Worm (Caenorhabditis elegans) whole organism, mixed stage, embryonic: ENCODE results near the gene har-1.

Experiments
- M03D4.4 ChIP-seq: sonication (generic microtip); optimal IDR thresholded peaks from 2 replicates; lab custom pipeline; 2017; ENCODE audit warnings: mild to moderate bottlenecking, missing genetic modification characterization, missing compliant biosample characterization
- bed-3 ChIP-seq: fragments of 200-800 bp; sonication (Bioruptor generic); optimal IDR thresholded peaks from 3 replicates; lab custom pipeline; 2018; ENCODE audit warnings: mild to moderate bottlenecking, missing genetic modification characterization, moderate library complexity, missing compliant biosample characterization
- blmp-1 ChIP-seq: fragments of 150-350 bp; optimal IDR thresholded peaks from 2 replicates; lab custom pipeline; 2014; ENCODE audit warnings: missing biosample characterization, missing genetic modification characterization
- ceh-39 ChIP-seq: fragments of 150-350 bp; optimal IDR thresholded peaks from 2 replicates; lab custom pipeline; 2014; ENCODE audit warnings: missing biosample characterization, missing genetic modification characterization
- ceh-43 ChIP-seq: fragments of 200-800 bp; sonication (Bioruptor generic); optimal IDR thresholded peaks from 2 replicates; lab custom pipeline; 2018; ENCODE audit warnings: mild to moderate bottlenecking, missing genetic modification characterization, moderate library complexity, missing compliant biosample characterization
- ceh-83 ChIP-seq: fragments of 200-800 bp; sonication (Bioruptor generic); optimal IDR thresholded peaks from 2 replicates; lab custom pipeline; 2018; ENCODE audit warnings: mild to moderate bottlenecking, missing genetic modification characterization, missing compliant biosample characterization
- ces-1 ChIP-seq: fragments of 150-350 bp; optimal IDR thresholded peaks from 2 replicates; lab custom pipeline; 2014; ENCODE audit warnings: missing biosample characterization, missing genetic modification reagents, missing genetic modification characterization
- cnd-1 ChIP-seq: fragments of 200-800 bp; sonication (Bioruptor generic); optimal IDR thresholded peaks from 2 replicates; lab custom pipeline; 2018; ENCODE audit warnings: mild to moderate bottlenecking, missing genetic modification characterization, missing compliant biosample characterization
- drap-1 ChIP-seq: fragments of 200-800 bp; sonication (Bioruptor generic); optimal IDR thresholded peaks from 3 replicates; lab custom pipeline; 2018; ENCODE audit warnings: mild to moderate bottlenecking, missing genetic modification characterization, missing compliant biosample characterization
- elt-1 ChIP-seq: sonication (generic microtip); optimal IDR thresholded peaks from 2 replicates; lab custom pipeline; 2017; ENCODE audit warnings: missing genetic modification characterization, mild to moderate bottlenecking, missing compliant biosample characterization, antibody characterized with exemption, moderate library complexity, borderline replicate concordance; ENCODE audit not compliant: insufficient read depth
- elt-3 ChIP-seq: fragments of 150-350 bp; optimal IDR thresholded peaks from 2 replicates; lab custom pipeline; 2014; ENCODE audit warnings: missing biosample characterization, missing genetic modification characterization
- flh-1 ChIP-seq: fragments of 200-800 bp; sonication (Bioruptor generic); optimal IDR thresholded peaks from 2 replicates; lab custom pipeline; 2018; ENCODE audit warnings: mild to moderate bottlenecking, missing genetic modification characterization, moderate library complexity, missing compliant biosample characterization
- ham-2 ChIP-seq: fragments of 200-800 bp; sonication (Bioruptor generic); optimal IDR thresholded peaks from 2 replicates; lab custom pipeline; 2018; ENCODE audit warnings: mild to moderate bottlenecking, missing genetic modification characterization, missing compliant biosample characterization
- hlh-1 ChIP-seq: fragments of 150-350 bp; optimal IDR thresholded peaks from 2 replicates; lab custom pipeline; 2014; ENCODE audit warnings: missing biosample characterization, missing genetic modification reagents, missing genetic modification characterization
- lin-13 ChIP-seq: fragments of 150-350 bp; optimal IDR thresholded peaks from 2 replicates; lab custom pipeline; 2014; ENCODE audit warnings: missing biosample characterization, missing genetic modification characterization
- lin-32 ChIP-seq: fragments of 200-800 bp; sonication (Bioruptor generic); optimal IDR thresholded peaks from 2 replicates; lab custom pipeline; 2018; ENCODE audit warnings: mild to moderate bottlenecking, missing genetic modification characterization, missing compliant biosample characterization
- lsy-2 ChIP-seq: fragments of 150-350 bp; optimal IDR thresholded peaks from 2 replicates; lab custom pipeline; 2014; ENCODE audit warnings: missing biosample characterization, missing genetic modification characterization
- nhr-12 ChIP-seq: fragments of 150-350 bp; optimal IDR thresholded peaks from 2 replicates; lab custom pipeline; 2014; ENCODE audit warnings: missing biosample characterization, missing genetic modification characterization
- nhr-2 ChIP-seq: fragments of 150-350 bp; optimal IDR thresholded peaks from 2 replicates; lab custom pipeline; 2014; ENCODE audit warnings: missing biosample characterization, missing genetic modification characterization
- nhr-237 ChIP-seq: fragments of 150-350 bp; optimal IDR thresholded peaks from 2 replicates; lab custom pipeline; 2014; ENCODE audit warnings: missing biosample characterization, missing genetic modification characterization
- nhr-28 ChIP-seq: fragments of 150-350 bp; optimal IDR thresholded peaks from 2 replicates; lab custom pipeline; 2014; ENCODE audit warnings: missing biosample characterization, missing genetic modification characterization
- nhr-76 ChIP-seq: sonication (generic microtip); optimal IDR thresholded peaks from 2 replicates; lab custom pipeline; 2017; ENCODE audit warnings: missing biosample characterization, missing genetic modification characterization
- pha-4 ChIP-seq: fragments of 150-350 bp; optimal IDR thresholded peaks from 2 replicates; lab custom pipeline; 2018; ENCODE audit warnings: missing biosample characterization, missing genetic modification reagents, missing genetic modification characterization
- sem-2 ChIP-seq: fragments of 200-800 bp; sonication (Bioruptor generic); optimal IDR thresholded peaks from 2 replicates; lab custom pipeline; 2018; ENCODE audit warnings: mild to moderate bottlenecking, missing genetic modification characterization, missing compliant biosample characterization
- tbx-8 ChIP-seq: fragments of 200-800 bp; sonication (Bioruptor generic); optimal IDR thresholded peaks from 2 replicates; lab custom pipeline; 2018; ENCODE audit warnings: mild to moderate bottlenecking, missing genetic modification characterization, moderate library complexity, missing compliant biosample characterization
- unc-120 ChIP-seq: sonication (generic microtip); optimal IDR thresholded peaks from 2 replicates; lab custom pipeline; 2017; ENCODE audit warnings: missing genetic modification characterization, missing compliant biosample characterization; ENCODE audit not compliant: poor library complexity, severe bottlenecking
- unc-62 ChIP-seq: fragments of 150-350 bp; optimal IDR thresholded peaks from 2 replicates; lab custom pipeline; 2014; ENCODE audit warnings: missing biosample characterization, missing genetic modification reagents, missing genetic modification characterization
- zip-8 ChIP-seq: fragments of 150-350 bp; optimal IDR thresholded peaks from 2 replicates; lab custom pipeline; 2014; ENCODE audit warnings: missing biosample characterization, missing genetic modification characterization
- ztf-11 ChIP-seq: fragments of 150-350 bp; optimal IDR thresholded peaks from 2 replicates; lab custom pipeline; 2014; ENCODE audit warnings: missing biosample characterization, missing genetic modification characterization

Gene har-1

ce11 chrIII:4186751-4187309 is 35.0 kb downstream of the har-1 start, which contains the start of gene lars-1:
TSS of gene lars-1 (minus strand) at chrIII:4186801.
- TF ChIP-seq cnd-1 (tag; lab: Kevin White, UChicago) (no peak), pha-4 (tag; lab: Kevin White, UChicago) (no peak), blmp-1 (tag; lab: Kevin White, UChicago) (no peak), unc-62 (GFP tag; lab: Kevin White, UChicago) (no peak), ztf-11 (tag; lab: Kevin White, UChicago) (no peak), nhr-28 (no peak), nhr-76 (tag; lab: Kevin White, UChicago) (no peak), ces-1 (GFP tag; lab: Kevin White, UChicago) (no peak), ceh-43 (GFP tag; lab: Kevin White, UChicago) (no peak), hlh-1 (tag; lab: Kevin White, UChicago) (no peak), tbx-8 (no peak), ceh-39 (tag; lab: Kevin White, UChicago) (no peak), nhr-237 (no peak), unc-120 (no peak), lin-32 (no peak), elt-1 (tag; lab: Kevin White, UChicago) (no peak), ceh-83 (GFP tag; lab: Kevin White, UChicago) (no peak), lsy-2 (tag; lab: Kevin White, UChicago) (no peak), M03D4.4 (tag; lab: Kevin White, UChicago) (no peak), nhr-2 (tag; lab: Kevin White, UChicago) (no peak)

ce11 chrIII:4187845-4188244 is 36.0 kb downstream of the har-1 start, which contains the start of gene R74.2:
TSS of gene R74.2 (plus strand) at chrIII:4188160.
- TF ChIP-seq cnd-1 (tag; lab: Kevin White, UChicago) (no peak), elt-3 (tag; lab: Kevin White, UChicago) (peak; percentile 77), zip-8 (tag; lab: Kevin White, UChicago) (peak; percentile 84), unc-62 (GFP tag; lab: Kevin White, UChicago) (peak; percentile 20), tbx-8 (no peak), nhr-2 (tag; lab: Kevin White, UChicago) (no peak), lsy-2 (tag; lab: Kevin White, UChicago) (no peak), blmp-1 (tag; lab: Kevin White, UChicago) (peak; percentile 81), flh-1 (GFP tag; lab: Kevin White, UChicago) (no peak)

ce11 chrIII:4189602-4190001 is 37.7 kb downstream of the har-1 start:
- no peak for TF ChIP-seq M03D4.4 (tag; lab: Kevin White, UChicago)
- peak; percentile 74 for TF ChIP-seq elt-1 (tag; lab: Kevin White, UChicago)
- no peak for TF ChIP-seq lin-13 (tag; lab: Kevin White, UChicago)
- no peak for TF ChIP-seq ces-1 (GFP tag; lab: Kevin White, UChicago)
- TF ChIP-seq tbx-8: no peak
- no peak for TF ChIP-seq bed-3
- TF ChIP-seq ztf-11 (tag; lab: Kevin White, UChicago): no peak
- TF ChIP-seq nhr-12 (tag; lab: Kevin White, UChicago): no peak
- TF ChIP-seq ham-2 (GFP tag; lab: Kevin White, UChicago): peak; percentile 15
- no peak for TF ChIP-seq nhr-2 (tag; lab: Kevin White, UChicago)
- no peak for TF ChIP-seq nhr-28
- peak; percentile 92 for TF ChIP-seq blmp-1 (tag; lab: Kevin White, UChicago)
- no peak for TF ChIP-seq hlh-1 (tag; lab: Kevin White, UChicago)
- TF ChIP-seq sem-2 (GFP tag; lab: Kevin White, UChicago): no peak
- peak; percentile 88 for TF ChIP-seq elt-3 (tag; lab: Kevin White, UChicago)
- TF ChIP-seq unc-62 (GFP tag; lab: Kevin White, UChicago): peak; percentile 0
- TF ChIP-seq drap-1: no peak
- no peak for TF ChIP-seq ceh-83 (GFP tag; lab: Kevin White, UChicago)
- TF ChIP-seq, all 35 proteins: peak for 5

ce11 chrIII:4190241-4190640 is 38.4 kb downstream of the har-1 start, which contains the start of gene spp-28:
TSS of gene spp-28 (minus strand) at chrIII:4190341.
- TF ChIP-seq nhr-2 (tag; lab: Kevin White, UChicago) (no peak), cnd-1 (tag; lab: Kevin White, UChicago) (no peak), ztf-11 (tag; lab: Kevin White, UChicago) (no peak)
